Worm (Caenorhabditis elegans): Measurements from ENCODE around the gene fkh-4.
A peak's percentile ranks its signal among the peaks of the same experiment; 100 is the strongest.

Gene fkh-4

ce11 chrX:13444267-13444666, 15.6 kb upstream of the fkh-4 start:
- TF ChIP-seq npax-4 (tag; optimal IDR thresholded peaks at IDR 0.05) (no peak), fkh-6 (tag; optimal IDR thresholded peaks at IDR 0.05) (no peak), hlh-6 (tag; optimal IDR thresholded peaks at IDR 0.05) (no peak), dmd-4 (tag; optimal IDR thresholded peaks at IDR 0.05; ENCODE audit: borderline replicate concordance) (no peak)

ce11 chrX:13443283-13443682, 14.6 kb upstream of the fkh-4 start:
- TF ChIP-seq sox-2 (GFP tag; IDR thresholded peaks at IDR 0.05) (no peak), fkh-10 (GFP tag; optimal IDR thresholded peaks at IDR 0.05) (no peak), lim-6 (tag; optimal IDR thresholded peaks at IDR 0.05) (no peak), syd-9 (tag; optimal IDR thresholded peaks at IDR 0.05) (no peak), npax-4 (tag; optimal IDR thresholded peaks at IDR 0.05) (no peak), odd-2 (tag; optimal IDR thresholded peaks at IDR 0.05) (no peak), ceh-14 (tag; optimal IDR thresholded peaks at IDR 0.05) (no peak), fax-1 (tag; optimal IDR thresholded peaks at IDR 0.05) (no peak)

ce11 chrX:13442446-13442845, 13.8 kb upstream of the fkh-4 start:
- TF ChIP-seq ref-2 (tag; optimal IDR thresholded peaks at IDR 0.05) (peak; percentile 40), che-1 (tag; optimal IDR thresholded peaks at IDR 0.05) (peak; percentile 28), ceh-6 (GFP tag; optimal IDR thresholded peaks at IDR 0.05) (peak; percentile 3), tbx-2 (tag; optimal IDR thresholded peaks at IDR 0.05) (peak; percentile 3), ceh-34 (tag; optimal IDR thresholded peaks at IDR 0.05) (peak; percentile 17), ttx-3 (tag; optimal IDR thresholded peaks at IDR 0.05) (no peak), ceh-31 (tag; optimal IDR thresholded peaks at IDR 0.05) (peak; percentile 37), rnt-1 (tag; optimal IDR thresholded peaks at IDR 0.05) (peak; percentile 37), ceh-24 (tag; optimal IDR thresholded peaks at IDR 0.05) (no peak), dmd-4 (tag; optimal IDR thresholded peaks at IDR 0.05; ENCODE audit: borderline replicate concordance) (peak; percentile 10), unc-3 (GFP tag; conservative IDR thresholded peaks at IDR 0.05) (0 out of 2 replicates have a peak, but pooled peaks have one; percentile 23), unc-3 (tag; optimal IDR thresholded peaks at IDR 0.05) (no peak), hlh-30 (tag; optimal IDR thresholded peaks at IDR 0.05; ENCODE audit: insufficient read depth) (peak; percentile 11), sdc-2 (tag; optimal IDR thresholded peaks at IDR 0.05) (peak; percentile 97), ceh-18 (tag; optimal IDR thresholded peaks at IDR 0.05) (peak; percentile 4), madf-2 (tag; optimal IDR thresholded peaks at IDR 0.05) (no peak), elt-2 (tag; optimal IDR thresholded peaks at IDR 0.05) (peak; percentile 21), dve-1 (tag; optimal IDR thresholded peaks at IDR 0.05) (no peak), syd-9 (tag; optimal IDR thresholded peaks at IDR 0.05) (peak; percentile 16)

- no peak for TF ChIP-seq pha-2 (tag; optimal IDR thresholded peaks at IDR 0.05)
- TF ChIP-seq dve-1 (tag; optimal IDR thresholded peaks at IDR 0.05) = no peak
- no peak for TF ChIP-seq odd-2 (tag; optimal IDR thresholded peaks at IDR 0.05)
- no peak for TF ChIP-seq ztf-16 (tag; optimal IDR thresholded peaks at IDR 0.05)
- no peak for TF ChIP-seq zip-5 (tag; optimal IDR thresholded peaks at IDR 0.05)
- no peak for TF ChIP-seq fkh-10 (GFP tag; optimal IDR thresholded peaks at IDR 0.05)
- no peak for TF ChIP-seq ceh-14 (tag; optimal IDR thresholded peaks at IDR 0.05)
- TF ChIP-seq pqm-1 (tag; optimal IDR thresholded peaks at IDR 0.05) = no peak
- no peak for TF ChIP-seq eyg-1 (tag; optimal IDR thresholded peaks at IDR 0.05)
- no peak for TF ChIP-seq ahr-1 (tag; optimal IDR thresholded peaks at IDR 0.05)
- TF ChIP-seq pat-9 (tag; optimal IDR thresholded peaks at IDR 0.05) = no peak
- no peak for TF ChIP-seq ceh-18 (tag; optimal IDR thresholded peaks at IDR 0.05)
- no peak for TF ChIP-seq ref-2 (tag; optimal IDR thresholded peaks at IDR 0.05)
- no peak for TF ChIP-seq ceh-6 (GFP tag; optimal IDR thresholded peaks at IDR 0.05)
- TF ChIP-seq syd-9 (tag; optimal IDR thresholded peaks at IDR 0.05) = no peak
- no peak for TF ChIP-seq unc-3 (GFP tag; conservative IDR thresholded peaks at IDR 0.05)
- TF ChIP-seq unc-3 (tag; optimal IDR thresholded peaks at IDR 0.05) = no peak
- no peak for TF ChIP-seq elt-4 (tag; optimal IDR thresholded peaks at IDR 0.05)
- TF ChIP-seq tbx-7 (tag; optimal IDR thresholded peaks at IDR 0.05) = no peak
- no peak for TF ChIP-seq hlh-8 (tag; optimal IDR thresholded peaks at IDR 0.05)
- TF ChIP-seq ets-4 (tag; optimal IDR thresholded peaks at IDR 0.05) = no peak
Measured at ce11 chrX:13435790-13436472, 7.3 kb upstream of the fkh-4 start, which contains the start of gene jmjd-3.3. Gene jmjd-3.3 (plus strand): TSS chrX:13436422.

Data from whole organism, late embryonic.